Worm (Caenorhabditis elegans) whole organism, L4/young adult: ENCODE data around the gene sec-61.B.
A peak's percentile ranks its signal among the peaks of the same experiment; 100 is the strongest.

Experiments used
- W03F9.2 ChIP-seq: fragments of 150-350 bp; optimal IDR thresholded peaks from 2 replicates; lab custom pipeline; 2014; ENCODE audit warnings: missing biosample characterization, missing genetic modification characterization
- dao-5 ChIP-seq: sonication (generic microtip); optimal IDR thresholded peaks from 2 replicates; lab custom pipeline; 2016; ENCODE audit warnings: missing genotype, missing genetic modification characterization, moderate library complexity, missing compliant biosample characterization
- him-1 ChIP-seq: sonication (generic microtip); optimal IDR thresholded peaks from 2 replicates; lab custom pipeline; 2016; ENCODE audit warnings: missing genotype, missing genetic modification reagents, missing genetic modification characterization, missing compliant biosample characterization

sec-61.B gene

DNA sequence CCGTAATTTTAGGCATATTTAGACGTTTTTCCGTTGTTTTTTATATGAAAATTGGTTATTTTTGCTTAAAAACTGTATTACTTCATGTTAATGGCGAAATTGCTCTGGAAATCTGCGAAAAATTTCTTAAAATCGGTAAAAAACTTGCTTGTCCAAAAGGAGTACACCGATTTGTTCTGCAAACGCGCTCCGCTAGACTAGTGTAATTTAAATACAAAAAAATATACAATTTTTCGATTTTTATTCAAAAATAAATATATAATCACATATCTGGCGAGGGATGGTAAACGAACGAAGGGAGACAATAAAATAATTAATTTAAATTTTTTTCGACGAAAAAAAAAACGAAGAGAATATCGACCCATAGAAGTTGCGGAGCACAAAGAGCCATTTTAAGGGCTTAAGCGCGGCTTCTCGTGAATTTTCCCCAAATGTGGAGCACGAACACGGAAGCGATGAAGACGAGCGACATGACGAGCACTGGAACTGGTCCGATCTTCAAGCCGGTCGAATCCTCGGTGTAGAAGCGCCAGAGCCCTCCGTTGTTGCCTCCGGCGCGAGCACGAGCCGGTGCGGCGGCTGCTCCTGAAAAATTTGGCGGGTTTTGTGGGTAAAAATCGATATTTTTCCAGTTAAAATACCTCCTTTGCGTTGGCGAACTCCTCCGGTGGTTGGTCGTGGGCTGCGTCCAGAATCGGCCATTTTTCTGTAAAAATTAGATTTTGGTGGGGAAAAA is at the start of gene sec-61.B:
TSS of gene sec-61.B (minus strand) at position 706 of the 736 bp plus-strand sequence.
- TF ChIP-seq W03F9.2 (tag; lab: Kevin White, UChicago) (peak; percentile 8), him-1 (tag; lab: Kevin White, UChicago) (no peak)

DNA sequence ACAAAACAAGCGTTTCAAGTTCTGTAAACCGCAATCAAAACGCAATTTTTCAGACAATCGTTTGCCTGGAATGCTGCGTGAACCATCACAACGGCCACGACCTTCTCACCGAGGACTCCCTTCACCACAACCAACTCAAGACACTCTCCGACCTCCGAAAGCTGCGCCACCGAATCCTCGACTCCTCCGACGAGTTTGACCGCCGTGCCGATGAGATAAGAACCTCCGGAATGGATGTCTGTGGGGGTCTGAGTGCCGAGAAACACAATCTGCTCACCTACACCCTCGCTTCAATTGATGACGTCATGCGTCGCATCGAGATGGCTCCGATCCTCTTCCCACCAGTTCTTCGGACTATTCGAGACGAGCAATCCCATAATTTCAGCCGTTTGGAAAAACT is 45.9 kb upstream of the sec-61.B start:
- TF ChIP-seq W03F9.2 (tag; lab: Kevin White, UChicago) (no peak), dao-5 (tag; lab: Kevin White, UChicago) (no peak), him-1 (tag; lab: Kevin White, UChicago) (no peak)

DNA sequence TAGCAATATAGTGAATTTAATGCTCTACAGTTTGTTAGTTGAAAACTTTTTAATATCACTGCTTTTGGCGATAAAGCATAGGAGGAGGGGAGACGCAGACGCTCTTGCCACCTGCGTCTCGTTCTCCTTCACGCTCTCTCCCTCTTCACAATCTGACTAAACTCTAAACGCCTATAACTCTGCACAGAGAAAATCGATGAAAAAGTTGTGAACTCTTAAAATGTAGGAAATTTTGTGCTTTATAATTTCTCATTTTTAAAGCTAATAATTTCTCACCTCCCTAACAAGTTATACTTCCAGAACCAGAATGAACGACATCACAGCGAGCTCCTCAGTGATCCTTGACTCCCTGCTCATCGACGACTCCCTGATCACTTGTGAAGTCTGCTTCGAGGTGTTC is 44.2 kb upstream of the sec-61.B start, which contains the start of gene C45G7.4:
TSS of gene C45G7.4 (plus strand) at position 301 of the 400 bp plus-strand sequence.
- no peak for TF ChIP-seq dao-5 (tag; lab: Kevin White, UChicago)
- TF ChIP-seq W03F9.2 (tag; lab: Kevin White, UChicago): no peak
- TF ChIP-seq him-1 (tag; lab: Kevin White, UChicago): no peak

DNA sequence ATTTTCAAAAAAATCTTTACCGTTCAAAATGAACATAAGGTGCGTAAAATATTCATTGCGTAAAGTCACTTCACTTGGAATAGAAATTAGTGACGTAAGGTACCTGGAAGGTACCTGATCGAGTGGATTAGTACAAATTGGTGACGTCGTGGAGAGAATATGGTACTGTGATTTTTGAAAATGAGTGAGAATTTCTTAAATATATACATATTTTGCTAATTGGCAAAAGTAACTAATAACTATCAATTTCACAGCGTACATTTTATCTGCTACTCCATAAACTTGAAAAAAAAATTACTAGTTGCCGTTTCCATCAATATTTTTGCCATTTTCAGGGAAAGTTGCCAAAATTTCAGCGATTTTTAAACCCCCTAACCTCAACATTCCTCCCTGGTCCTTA is 28.3 kb upstream of the sec-61.B start:
- TF ChIP-seq him-1 (tag; lab: Kevin White, UChicago) (no peak), dao-5 (tag; lab: Kevin White, UChicago) (no peak), W03F9.2 (tag; lab: Kevin White, UChicago) (no peak)

DNA sequence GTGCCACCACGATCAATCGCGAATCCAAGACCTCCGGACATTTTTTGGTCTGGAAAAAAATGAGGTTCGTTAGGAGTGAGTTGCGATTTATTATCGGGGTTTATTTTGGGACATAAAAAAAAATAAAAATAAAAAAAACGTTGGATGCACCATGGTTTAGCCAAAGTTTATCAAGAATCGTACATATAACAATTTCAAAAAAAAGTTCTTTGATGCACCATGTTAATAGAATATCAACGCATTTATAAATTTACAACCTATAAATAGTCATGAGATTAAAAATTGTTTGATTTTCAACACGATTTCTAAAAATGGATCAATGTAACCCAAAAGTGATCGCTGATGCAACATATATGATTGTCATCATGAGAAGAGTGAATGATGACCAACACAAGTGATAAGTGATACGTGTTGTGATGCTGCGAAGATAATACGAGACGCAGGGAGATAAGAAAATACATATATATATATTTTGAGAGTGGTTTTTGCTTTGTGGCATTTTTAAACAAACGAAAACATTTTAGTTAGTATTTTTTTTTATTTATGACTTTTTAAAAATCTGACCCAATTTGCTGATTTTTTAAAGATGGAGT is 24.0 kb upstream of the sec-61.B start, which contains the start of gene Y38F2AR.12:
TSS of gene Y38F2AR.12 (minus strand) at position 51 of the 593 bp plus-strand sequence.
- no peak for TF ChIP-seq W03F9.2 (tag; lab: Kevin White, UChicago)
- no peak for TF ChIP-seq him-1 (tag; lab: Kevin White, UChicago)
- no peak for TF ChIP-seq dao-5 (tag; lab: Kevin White, UChicago)

DNA sequence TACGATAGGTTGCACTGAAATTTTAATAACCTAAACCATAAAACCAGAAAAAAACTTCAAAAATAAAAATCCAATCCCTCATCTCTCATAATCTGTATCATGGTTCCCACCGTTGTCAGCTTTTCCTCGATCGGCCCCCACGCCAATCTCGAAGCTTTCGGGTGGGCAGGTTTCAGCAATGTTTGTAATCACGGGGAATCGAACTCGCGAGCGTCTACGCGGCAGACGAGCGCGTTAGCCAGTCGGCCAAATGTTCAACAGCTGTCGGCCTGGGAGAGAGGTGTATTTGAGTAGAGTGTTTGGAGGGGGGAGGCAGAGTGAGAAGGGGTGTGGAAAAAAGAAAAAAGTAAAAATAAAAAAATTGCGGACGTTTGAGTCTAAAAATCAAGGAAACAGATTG is 20.0 kb upstream of the sec-61.B start:
- TF ChIP-seq dao-5 (tag; lab: Kevin White, UChicago) (peak; percentile 75), W03F9.2 (tag; lab: Kevin White, UChicago) (peak; percentile 45), him-1 (tag; lab: Kevin White, UChicago) (peak; percentile 47)

DNA sequence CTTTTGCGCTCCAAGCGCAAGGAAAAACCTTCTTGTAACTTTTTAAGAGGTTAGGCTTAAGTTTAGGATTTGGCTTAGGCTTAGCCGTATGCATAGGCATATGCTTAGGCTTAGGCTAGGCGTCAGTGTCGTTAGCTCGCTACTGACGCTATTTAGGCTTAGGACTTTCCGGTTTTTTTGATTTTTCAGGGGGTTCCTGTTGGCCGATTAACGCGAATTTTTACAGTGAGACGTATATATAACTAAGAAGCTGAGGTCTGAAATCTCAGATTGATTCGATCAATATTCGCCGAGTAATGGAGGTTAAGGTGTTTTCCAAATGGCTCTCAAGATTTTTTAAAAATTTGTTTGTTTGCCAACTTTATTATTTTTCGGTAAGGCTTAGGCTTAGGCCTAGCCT is 19.2 kb upstream of the sec-61.B start:
- TF ChIP-seq him-1 (tag; lab: Kevin White, UChicago) (no peak), W03F9.2 (tag; lab: Kevin White, UChicago) (no peak), dao-5 (tag; lab: Kevin White, UChicago) (no peak)

DNA sequence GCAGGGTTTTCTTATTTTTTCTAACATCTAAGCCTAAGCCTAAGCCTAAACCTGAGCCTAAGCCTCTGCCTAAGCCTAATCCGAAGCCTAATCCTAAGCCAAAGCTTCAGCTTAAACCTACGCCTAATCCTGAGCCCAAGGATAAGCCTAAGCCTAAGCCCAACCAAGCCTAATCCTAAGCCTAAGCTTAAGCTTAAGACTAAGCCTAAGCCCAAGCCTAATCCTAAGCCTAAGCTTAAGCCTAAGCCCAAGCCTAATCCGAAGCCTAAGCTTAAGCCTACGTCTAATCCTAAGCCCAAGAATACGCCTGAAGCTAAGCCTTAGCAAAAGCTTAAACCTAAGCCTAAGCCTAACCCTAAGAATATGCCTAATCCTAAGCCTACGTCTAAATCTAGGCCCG is 14.9 kb upstream of the sec-61.B start:
- TF ChIP-seq dao-5 (tag; lab: Kevin White, UChicago) (no peak), him-1 (tag; lab: Kevin White, UChicago) (no peak), W03F9.2 (tag; lab: Kevin White, UChicago) (no peak)

DNA sequence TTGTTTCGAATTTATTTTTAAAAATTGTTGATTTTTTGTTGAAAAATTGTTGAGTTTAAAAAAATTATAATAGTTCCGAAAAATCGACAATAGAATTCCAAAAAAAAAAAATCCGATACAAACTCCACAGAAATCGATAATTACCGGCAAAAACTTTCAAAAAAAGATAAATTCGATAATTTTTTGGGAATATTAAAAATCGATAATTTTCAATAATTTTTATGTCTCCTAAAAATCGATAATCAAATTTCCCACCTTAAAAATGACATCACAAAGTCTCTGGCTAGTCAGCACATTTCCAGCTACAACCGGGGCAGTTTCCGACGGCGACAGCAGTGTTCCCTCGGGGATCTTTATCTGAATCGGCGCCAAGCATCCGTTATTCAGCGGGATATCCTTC is 12.2 kb upstream of the sec-61.B start:
- TF ChIP-seq W03F9.2 (tag; lab: Kevin White, UChicago) (no peak), dao-5 (tag; lab: Kevin White, UChicago) (no peak), him-1 (tag; lab: Kevin White, UChicago) (no peak)

DNA sequence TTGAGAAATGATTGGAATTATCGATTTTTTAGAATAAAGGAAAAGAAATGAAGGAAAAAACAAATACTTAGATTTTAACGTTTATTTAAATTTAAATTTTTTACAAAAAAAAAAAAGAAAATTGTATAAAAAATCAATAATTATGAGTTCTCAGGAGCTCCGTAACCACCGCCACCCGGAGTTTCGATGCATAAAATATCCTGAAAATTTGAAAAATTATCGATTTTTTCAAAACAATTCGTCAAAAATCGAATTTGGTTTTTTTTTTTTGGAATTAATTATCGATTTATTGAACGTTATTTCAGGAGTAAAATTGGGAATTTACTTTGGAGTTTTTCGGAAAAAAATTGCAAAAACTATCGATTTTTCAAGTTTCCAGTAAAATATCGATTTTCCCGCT is 10.9 kb upstream of the sec-61.B start, which contains the start of gene Y38F2AR.10:
TSS of gene Y38F2AR.10 (minus strand) at position 101 of the 400 bp plus-strand sequence.
- TF ChIP-seq him-1 (tag; lab: Kevin White, UChicago): no peak
- TF ChIP-seq dao-5 (tag; lab: Kevin White, UChicago): no peak
- TF ChIP-seq W03F9.2 (tag; lab: Kevin White, UChicago): no peak

DNA sequence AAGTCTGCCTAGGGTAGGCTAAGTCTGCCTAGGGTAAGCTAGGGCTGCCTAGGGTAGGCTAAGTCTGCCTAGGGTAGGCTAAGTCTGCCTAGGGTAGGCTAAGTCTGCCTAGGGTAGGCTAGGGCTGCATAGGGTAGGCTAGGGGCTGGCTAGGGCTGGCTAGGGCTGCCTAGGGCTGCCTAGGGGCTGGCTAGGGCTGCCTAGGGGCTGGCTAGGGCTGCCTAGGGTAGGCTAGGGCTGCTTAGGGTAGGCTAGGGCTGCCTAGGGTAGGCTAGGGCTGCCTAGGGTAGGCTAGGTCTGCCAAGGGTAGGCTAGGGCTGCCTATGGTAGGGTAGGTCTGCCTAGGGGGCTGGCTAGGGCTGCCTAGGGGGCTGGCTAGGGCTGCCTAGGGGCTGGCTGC is 9.8 kb upstream of the sec-61.B start:
- no peak for TF ChIP-seq dao-5 (tag; lab: Kevin White, UChicago)
- no peak for TF ChIP-seq him-1 (tag; lab: Kevin White, UChicago)

DNA sequence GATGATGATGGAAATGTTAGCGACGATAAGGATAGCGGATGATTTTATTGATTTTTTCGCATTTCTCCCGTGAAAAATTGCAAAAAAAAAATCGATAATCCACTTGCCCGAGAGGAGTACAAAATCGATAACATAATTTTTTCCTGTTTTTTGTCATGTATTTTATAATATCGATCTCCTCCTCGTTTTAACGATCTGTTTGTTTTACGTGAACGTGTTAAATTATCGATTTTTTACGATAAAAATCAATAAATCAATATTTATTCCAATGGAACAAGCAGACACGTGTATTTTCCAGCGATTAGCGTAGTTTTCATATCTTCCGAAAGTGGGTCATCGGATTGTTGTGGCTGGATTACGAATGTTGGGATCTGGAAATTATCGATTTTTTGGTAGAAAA is 7.5 kb upstream of the sec-61.B start:
- no peak for TF ChIP-seq him-1 (tag; lab: Kevin White, UChicago)
- no peak for TF ChIP-seq dao-5 (tag; lab: Kevin White, UChicago)
- no peak for TF ChIP-seq W03F9.2 (tag; lab: Kevin White, UChicago)

DNA sequence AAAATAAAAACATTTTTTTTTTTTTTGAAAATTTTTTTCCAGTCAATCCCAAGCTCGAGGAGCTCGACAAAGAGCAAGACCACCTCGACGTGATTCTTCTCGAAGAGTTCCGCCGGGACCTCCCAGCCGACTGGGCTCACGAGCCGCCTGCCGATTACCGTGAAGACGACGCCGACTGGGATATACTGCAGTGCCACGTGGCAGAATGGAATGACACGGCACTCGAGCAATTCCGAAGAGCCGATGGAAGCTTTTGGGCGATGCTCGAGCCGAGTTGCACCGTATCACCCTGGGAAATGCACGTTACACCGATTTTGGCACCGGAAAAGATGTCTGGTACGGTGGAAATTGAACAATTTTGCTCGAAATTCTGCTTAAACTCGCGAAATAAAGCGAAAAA is 4.5 kb upstream of the sec-61.B start:
- TF ChIP-seq him-1 (tag; lab: Kevin White, UChicago): no peak
- no peak for TF ChIP-seq W03F9.2 (tag; lab: Kevin White, UChicago)
- TF ChIP-seq dao-5 (tag; lab: Kevin White, UChicago): no peak

DNA sequence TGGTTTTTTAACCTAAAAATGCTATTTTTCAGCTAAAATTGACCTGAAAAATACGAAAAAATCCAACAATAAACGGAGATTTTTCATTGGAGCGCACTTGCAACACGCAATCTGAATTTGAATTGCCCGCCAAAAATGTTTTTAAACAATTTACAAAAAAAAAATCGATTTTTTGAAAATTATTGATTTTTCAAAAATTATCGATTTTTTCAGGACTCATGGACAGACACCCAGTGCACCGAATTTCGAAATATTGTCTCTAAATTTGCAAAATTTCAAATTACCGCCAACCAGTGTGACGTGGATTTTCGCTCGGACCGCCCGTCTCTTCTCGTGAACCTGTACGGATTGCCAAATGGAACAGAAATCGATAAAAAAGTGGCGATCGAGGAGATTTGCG is 3.3 kb upstream of the sec-61.B start:
- TF ChIP-seq W03F9.2 (tag; lab: Kevin White, UChicago) (no peak), him-1 (tag; lab: Kevin White, UChicago) (no peak), dao-5 (tag; lab: Kevin White, UChicago) (no peak)
